Worm (Caenorhabditis elegans) whole organism, L2 larva: ENCODE measurements around the gene ceh-22.
A peak's percentile ranks its signal among the peaks of the same experiment; 100 is the strongest.

Source experiments
- C34F6.9 ChIP-seq: fragments of 150-350 bp; optimal IDR thresholded peaks from 2 replicates; lab custom pipeline; 2014; ENCODE audit warnings: missing biosample characterization, missing genetic modification characterization
- F13H6.1 ChIP-seq: sonication (generic microtip); optimal IDR thresholded peaks from 2 replicates; lab custom pipeline; 2016; ENCODE audit warnings: missing genetic modification characterization, missing compliant biosample characterization
- R02D3.7 ChIP-seq: fragments of 150-350 bp; optimal IDR thresholded peaks from 2 replicates; lab custom pipeline; 2014; ENCODE audit warnings: missing biosample characterization, missing genetic modification characterization
- Y55F3AM.14 ChIP-seq: fragments of 200-800 bp; sonication (Bioruptor generic); optimal IDR thresholded peaks from 2 replicates; lab custom pipeline; 2018; ENCODE audit warnings: mild to moderate bottlenecking, missing genetic modification characterization, missing compliant biosample characterization
- ZK546.5 ChIP-seq: sonication (generic microtip); optimal IDR thresholded peaks from 2 replicates; lab custom pipeline; 2017; ENCODE audit warnings: missing biosample characterization, missing genetic modification characterization
- alr-1 ChIP-seq: fragments of 150-350 bp; optimal IDR thresholded peaks from 2 replicates; lab custom pipeline; 2014; ENCODE audit warnings: missing biosample characterization, missing genetic modification characterization
- aly-2 ChIP-seq: fragments of 150-350 bp; optimal IDR thresholded peaks from 2 replicates; lab custom pipeline; 2014; ENCODE audit warnings: missing biosample characterization, missing genetic modification characterization
- ama-1 ChIP-seq: fragments of 150-350 bp; optimal IDR thresholded peaks from 2 replicates; lab custom pipeline; 2018; ENCODE audit warnings: inconsistent platforms
- blmp-1 ChIP-seq: sonication (generic microtip); optimal IDR thresholded peaks from 2 replicates; lab custom pipeline; 2017; ENCODE audit warnings: missing genetic modification characterization, mild to moderate bottlenecking, missing compliant biosample characterization, antibody characterized with exemption, moderate library complexity; ENCODE audit not compliant: insufficient read depth
- ceh-16 ChIP-seq: fragments of 150-350 bp; optimal IDR thresholded peaks from 2 replicates; lab custom pipeline; 2014; ENCODE audit warnings: missing biosample characterization, missing genetic modification characterization
- ceh-82 ChIP-seq: fragments of 150-350 bp; optimal IDR thresholded peaks from 2 replicates; lab custom pipeline; 2014; ENCODE audit warnings: missing biosample characterization, missing genetic modification characterization
- crh-2 ChIP-seq: sonication (generic microtip); optimal IDR thresholded peaks from 2 replicates; lab custom pipeline; 2017; ENCODE audit warnings: missing biosample characterization, missing genetic modification characterization
- dmd-4 ChIP-seq: sonication (generic microtip); optimal IDR thresholded peaks from 2 replicates; lab custom pipeline; 2017; ENCODE audit warnings: missing biosample characterization, missing genetic modification characterization
- egl-27 ChIP-seq: sonication (generic microtip); optimal IDR thresholded peaks from 3 replicates; lab custom pipeline; 2017; ENCODE audit warnings: missing biosample characterization, missing genetic modification reagents, missing genetic modification characterization
- elt-1 ChIP-seq: fragments of 150-350 bp; optimal IDR thresholded peaks from 2 replicates; lab custom pipeline; 2014; ENCODE audit warnings: missing biosample characterization, missing genetic modification characterization
- elt-3 ChIP-seq: sonication (generic microtip); optimal IDR thresholded peaks from 2 replicates; lab custom pipeline; 2017; ENCODE audit warnings: missing biosample characterization, missing genetic modification characterization
- fos-1 ChIP-seq: fragments of 150-350 bp; optimal IDR thresholded peaks from 2 replicates; lab custom pipeline; 2014; ENCODE audit warnings: missing biosample characterization, missing genetic modification characterization
- gmeb-1 ChIP-seq: fragments of 150-350 bp; optimal IDR thresholded peaks from 2 replicates; lab custom pipeline; 2014; ENCODE audit warnings: missing biosample characterization, missing genetic modification characterization
- lin-11 ChIP-seq: fragments of 150-350 bp; sonication (generic microtip); optimal IDR thresholded peaks from 2 replicates; lab custom pipeline; 2014; ENCODE audit warnings: missing biosample characterization, missing genetic modification characterization, inconsistent platforms, mixed read lengths
- lin-13 ChIP-seq: fragments of 150-350 bp; optimal IDR thresholded peaks from 2 replicates; lab custom pipeline; 2014; ENCODE audit warnings: missing biosample characterization, missing genetic modification reagents, missing genetic modification characterization
- lin-39 ChIP-seq: fragments of 150-350 bp; optimal IDR thresholded peaks from 2 replicates; lab custom pipeline; 2014; ENCODE audit warnings: missing biosample characterization, missing genetic modification reagents, missing genetic modification characterization
- lsy-2 ChIP-seq, 2 experiments: fragments of 150-350 bp in 1 of 2; sonication (generic microtip) in 1 of 2; optimal IDR thresholded peaks; 2 replicates each; lab custom pipeline; 2014 to 2017; ENCODE audit warnings: missing biosample characterization in 2 of 2, missing genetic modification characterization in 2 of 2
- mab-5 ChIP-seq: fragments of 150-350 bp; optimal IDR thresholded peaks from 2 replicates; lab custom pipeline; 2014; ENCODE audit warnings: missing biosample characterization, missing genetic modification characterization
- mbf-1 ChIP-seq: sonication (generic microtip); optimal IDR thresholded peaks from 2 replicates; lab custom pipeline; 2017; ENCODE audit warnings: missing biosample characterization, missing genetic modification characterization
- mdl-1 ChIP-seq, 2 experiments: fragments of 150-350 bp in 1 of 2; sonication (generic microtip) in 1 of 2; optimal IDR thresholded peaks; 2 replicates each; lab custom pipeline; 2017; ENCODE audit warnings: missing biosample characterization in 2 of 2, missing genetic modification characterization in 2 of 2
- nhr-10 ChIP-seq: sonication (generic microtip); optimal IDR thresholded peaks from 2 replicates; lab custom pipeline; 2017; ENCODE audit warnings: missing biosample characterization, missing genetic modification characterization
- nhr-11 ChIP-seq: fragments of 150-350 bp; optimal IDR thresholded peaks from 2 replicates; lab custom pipeline; 2014; ENCODE audit warnings: missing biosample characterization, missing genetic modification characterization
- nhr-12 ChIP-seq: fragments of 150-350 bp; optimal IDR thresholded peaks from 2 replicates; lab custom pipeline; 2014; ENCODE audit warnings: missing biosample characterization, missing genetic modification characterization
- nhr-129 ChIP-seq: fragments of 150-350 bp; optimal IDR thresholded peaks from 2 replicates; lab custom pipeline; 2014; ENCODE audit warnings: missing biosample characterization, missing genetic modification characterization
- nhr-21 ChIP-seq: fragments of 150-350 bp; optimal IDR thresholded peaks from 2 replicates; lab custom pipeline; 2014; ENCODE audit warnings: missing biosample characterization, missing genetic modification characterization
- nhr-23 ChIP-seq: fragments of 150-350 bp; optimal IDR thresholded peaks from 2 replicates; lab custom pipeline; 2014; ENCODE audit warnings: missing biosample characterization, missing genetic modification reagents, missing genetic modification characterization
- nhr-237 ChIP-seq: fragments of 150-350 bp; optimal IDR thresholded peaks from 2 replicates; lab custom pipeline; 2014; ENCODE audit warnings: missing biosample characterization, missing genetic modification characterization
- nhr-25 ChIP-seq: fragments of 150-350 bp; sonication (generic microtip); optimal IDR thresholded peaks from 3 replicates; lab custom pipeline; 2014; ENCODE audit warnings: missing biosample characterization, missing genetic modification characterization
- nhr-6 ChIP-seq: fragments of 150-350 bp; optimal IDR thresholded peaks from 2 replicates; lab custom pipeline; 2014; ENCODE audit warnings: missing biosample characterization, missing genetic modification characterization
- nhr-77 ChIP-seq: fragments of 150-350 bp; optimal IDR thresholded peaks from 2 replicates; lab custom pipeline; 2014; ENCODE audit warnings: missing biosample characterization, missing genetic modification characterization
- peb-1 ChIP-seq: fragments of 150-350 bp; optimal IDR thresholded peaks from 2 replicates; lab custom pipeline; 2014; ENCODE audit warnings: missing biosample characterization, missing genetic modification characterization
- sem-4 ChIP-seq: fragments of 150-350 bp; optimal IDR thresholded peaks from 2 replicates; lab custom pipeline; 2014; ENCODE audit warnings: missing biosample characterization, missing genetic modification reagents, missing genetic modification characterization
- skn-1 ChIP-seq: sonication (generic microtip); optimal IDR thresholded peaks from 2 replicates; lab custom pipeline; 2017; ENCODE audit warnings: missing biosample characterization, missing genetic modification characterization
- sma-3 ChIP-seq: sonication (generic microtip); optimal IDR thresholded peaks from 2 replicates; lab custom pipeline; 2016; ENCODE audit warnings: missing genetic modification reagents, missing genetic modification characterization, missing compliant biosample characterization
- sma-9 ChIP-seq, 2 experiments: fragments of 150-350 bp in 1 of 2; sonication (generic microtip) in 1 of 2; optimal IDR thresholded peaks; 2 replicates each; lab custom pipeline; 2014 to 2016; ENCODE audit warnings: missing genetic modification characterization in 2 of 2, mild to moderate bottlenecking in 1 of 2, missing biosample characterization in 1 of 2, missing compliant biosample characterization in 1 of 2, missing genetic modification reagents in 1 of 2, moderate library complexity in 1 of 2
- snpc-4 ChIP-seq: fragments of 150-350 bp; optimal IDR thresholded peaks from 2 replicates; lab custom pipeline; 2014; ENCODE audit warnings: missing biosample characterization, missing genetic modification characterization
- unc-39 ChIP-seq: fragments of 150-350 bp; optimal IDR thresholded peaks from 2 replicates; lab custom pipeline; 2014; ENCODE audit warnings: missing biosample characterization, missing genetic modification characterization
- unc-55 ChIP-seq: fragments of 150-350 bp; sonication (generic microtip); optimal IDR thresholded peaks from 3 replicates; lab custom pipeline; 2014; ENCODE audit warnings: missing biosample characterization, missing genetic modification reagents, missing genetic modification characterization
- unc-62 ChIP-seq: fragments of 150-350 bp; optimal IDR thresholded peaks from 2 replicates; lab custom pipeline; 2014; ENCODE audit warnings: missing biosample characterization, missing genetic modification reagents, missing genetic modification characterization
- zag-1 ChIP-seq: fragments of 150-350 bp; optimal IDR thresholded peaks from 2 replicates; lab custom pipeline; 2014; ENCODE audit warnings: missing biosample characterization, missing genetic modification characterization
- ztf-1 ChIP-seq: fragments of 200-800 bp; sonication (Bioruptor generic); conservative IDR thresholded peaks from 2 replicates; pipeline ENCODE4 v1.3.6; 2022; ENCODE audit warnings: missing genetic modification characterization, missing compliant biosample characterization
- ztf-11 ChIP-seq: sonication (generic microtip); optimal IDR thresholded peaks from 2 replicates; lab custom pipeline; 2017; ENCODE audit warnings: missing biosample characterization, missing genetic modification characterization
- ztf-4 ChIP-seq: fragments of 150-350 bp; optimal IDR thresholded peaks from 2 replicates; lab custom pipeline; 2014; ENCODE audit warnings: missing biosample characterization, missing genetic modification characterization

Gene ceh-22

DNA sequence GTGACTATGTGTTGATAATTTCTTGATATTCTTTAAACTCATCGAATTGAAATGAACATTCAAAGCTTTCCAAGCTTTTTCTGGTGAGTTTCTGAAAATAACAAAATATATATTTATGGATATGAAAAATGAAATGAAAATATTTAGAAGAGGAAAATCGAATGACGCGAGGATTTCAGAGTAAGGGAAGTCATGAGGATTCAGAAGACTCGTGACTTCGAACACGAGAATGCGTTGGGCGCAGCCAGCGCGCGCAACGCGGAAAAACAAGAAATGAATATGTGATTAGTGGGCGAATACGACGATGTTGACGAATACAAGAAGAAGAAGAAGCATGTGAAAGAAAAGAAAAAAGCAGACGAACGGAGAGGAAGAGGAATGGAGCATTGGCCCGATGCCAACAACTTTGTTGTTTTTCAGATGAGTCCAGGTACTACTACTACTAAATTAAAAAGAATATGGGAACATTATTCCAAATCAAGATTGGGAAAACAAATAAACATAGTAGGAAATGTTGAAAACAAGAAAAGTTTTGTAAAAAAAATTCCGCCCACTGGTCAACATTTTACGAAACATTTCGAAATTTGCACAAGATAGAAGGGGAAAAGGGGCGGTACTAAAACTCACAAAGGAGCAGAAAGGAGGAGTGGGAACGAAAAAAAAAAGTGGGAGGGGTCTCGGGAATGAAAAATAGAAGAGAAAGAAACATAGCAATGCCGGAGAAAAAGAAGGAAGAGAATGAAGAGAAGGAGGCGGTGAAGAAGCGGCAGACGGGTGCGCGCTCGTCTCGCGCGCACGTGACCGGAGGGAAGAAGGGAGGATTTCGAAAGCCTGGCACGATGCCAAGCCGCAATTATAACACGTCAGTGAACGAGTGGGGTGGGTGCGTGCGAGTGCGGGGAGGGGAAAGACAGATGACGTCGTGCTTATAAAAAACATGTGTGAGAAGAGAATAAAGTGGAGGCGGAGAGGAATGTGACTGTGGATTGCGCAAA, 43.7 kb downstream of the ceh-22 start:
- TF ChIP-seq sma-3 (GFP tag; lab: Kevin White, UChicago) (peak; percentile 49), unc-55 (GFP tag; lab: Kevin White, UChicago) (peak; percentile 90), ceh-16 (peak; percentile 94), elt-1 (tag; lab: Kevin White, UChicago) (no peak), R02D3.7 (tag; lab: Kevin White, UChicago) (no peak), ztf-11 (tag; lab: Kevin White, UChicago) (peak; percentile 13), C34F6.9 (peak; percentile 95), mbf-1 (tag; lab: Kevin White, UChicago) (no peak), ztf-1 (GFP tag; lab: Robert Waterston, UW) (no peak), nhr-77 (no peak), mdl-1 (tag; optimal IDR thresholded peaks at IDR 0.05; lab: Kevin White, UChicago) (peak; percentile 98 to 99), ztf-4 (tag; lab: Kevin White, UChicago) (peak; percentile 95), nhr-6 (tag; lab: Kevin White, UChicago) (peak; percentile 85), egl-27 (tag; lab: Kevin White, UChicago) (peak; percentile 87), ceh-82 (tag; lab: Kevin White, UChicago) (peak; percentile 73), fos-1 (tag; lab: Kevin White, UChicago) (peak; percentile 74), lin-13 (GFP tag; lab: Kevin White, UChicago) (peak; percentile 87), nhr-12 (peak; percentile 16), zag-1 (tag; lab: Kevin White, UChicago) (peak; percentile 94), mab-5 (tag; lab: Kevin White, UChicago) (peak; percentile 84), Y55F3AM.14 (GFP tag; lab: Kevin White, UChicago) (peak; percentile 100), lsy-2 (tag; optimal IDR thresholded peaks at IDR 0.05; lab: Kevin White, UChicago) (peak; percentile 42 to 90), sem-4 (peak; percentile 98), nhr-237 (tag; lab: Kevin White, UChicago) (no peak), crh-2 (tag; lab: Kevin White, UChicago) (peak; percentile 90), unc-62 (GFP tag; lab: Kevin White, UChicago) (peak; percentile 90), nhr-129 (tag; lab: Kevin White, UChicago) (peak; percentile 89), alr-1 (tag; lab: Kevin White, UChicago) (no peak), blmp-1 (tag; lab: Kevin White, UChicago) (peak; percentile 80), snpc-4 (tag; lab: Kevin White, UChicago) (peak; percentile 95), nhr-11 (tag; lab: Kevin White, UChicago) (no peak), sma-9 (GFP tag; optimal IDR thresholded peaks at IDR 0.05; lab: Kevin White, UChicago) (peak; percentile 99), sma-9 (tag; optimal IDR thresholded peaks at IDR 0.05; lab: Kevin White, UChicago) (no peak), skn-1 (no peak), ZK546.5 (tag; lab: Kevin White, UChicago) (no peak), unc-39 (peak; percentile 43), lin-11 (tag; lab: Kevin White, UChicago) (peak; percentile 90), dmd-4 (no peak), gmeb-1 (tag; lab: Kevin White, UChicago) (peak; percentile 75), aly-2 (tag; lab: Kevin White, UChicago) (no peak), nhr-21 (tag; lab: Kevin White, UChicago) (peak; percentile 91), lin-39 (tag; lab: Kevin White, UChicago) (peak; percentile 17), ama-1 (peak; percentile 81), elt-3 (no peak), peb-1 (no peak), F13H6.1 (peak; percentile 95), nhr-10 (tag; lab: Kevin White, UChicago) (no peak), nhr-23 (no peak), nhr-25 (tag; lab: Kevin White, UChicago) (peak; percentile 94)
